Worm (Caenorhabditis elegans): Measurements from ENCODE around the gene fbxa-144.

The fbxa-144 gene

DNA sequence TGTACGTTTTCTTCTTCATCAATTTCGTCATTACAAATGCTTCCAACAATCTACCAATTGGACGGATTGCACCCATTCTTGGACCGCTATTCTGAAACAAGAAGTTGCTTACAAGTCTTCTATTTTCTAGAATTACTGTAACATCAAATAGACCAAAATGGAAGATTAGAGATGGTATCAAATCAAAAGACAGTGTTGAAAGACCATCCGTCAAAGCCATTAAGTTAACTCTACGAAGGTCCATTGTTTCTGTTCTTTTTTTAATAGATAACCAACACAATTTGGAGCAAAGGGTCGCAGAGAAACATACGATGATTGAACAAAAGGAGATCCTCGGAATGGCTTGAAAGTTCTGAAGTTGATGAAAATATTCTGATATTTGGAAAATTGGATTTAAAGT lies 12.4 kb upstream of the fbxa-144 start:
- TF ChIP-seq duxl-1 (tag; optimal IDR thresholded peaks at IDR 0.05; ENCODE audit: poor library complexity) (no peak), nhr-11 (tag; optimal IDR thresholded peaks at IDR 0.05) (no peak), unc-62 (GFP tag; optimal IDR thresholded peaks at IDR 0.05 in 1 of 2) (peak in 1 of 2 experiments; percentile 91), unc-62 (tag; optimal IDR thresholded peaks at IDR 0.05) (no peak), lim-7 (GFP tag; IDR thresholded peaks at IDR 0.05) (no peak), mdl-1 (tag; optimal IDR thresholded peaks at IDR 0.05) (no peak), ceh-20 (GFP tag; IDR thresholded peaks at IDR 0.05) (no peak)

DNA sequence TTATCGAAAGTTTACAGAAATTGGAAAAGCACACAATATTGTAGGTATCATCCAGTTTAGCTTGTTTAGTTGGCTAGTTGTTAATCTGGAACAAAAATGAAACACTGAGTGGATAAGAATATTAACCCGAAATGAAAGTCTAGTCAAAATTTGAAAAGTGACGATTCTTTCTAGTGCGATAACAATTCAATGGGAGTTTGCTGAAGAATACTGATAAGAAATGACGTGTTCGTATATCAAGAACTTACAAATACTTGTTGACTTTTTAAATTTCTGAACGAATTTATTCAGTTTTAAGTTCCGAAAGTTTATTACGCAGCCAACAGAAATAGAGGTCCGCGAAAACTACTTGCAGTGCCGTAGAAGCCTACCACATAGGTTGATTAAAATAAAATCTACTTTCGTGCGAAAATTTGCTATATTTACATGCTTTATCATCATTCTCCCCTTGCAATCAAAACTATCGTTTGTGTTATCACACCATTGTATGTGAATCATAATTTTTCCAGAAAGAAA lies 10.5 kb upstream of the fbxa-144 start, which contains the start of gene fbxa-88:
Gene fbxa-88 (minus strand): TSS at position 51 of the 516 bp plus-strand sequence.
- TF ChIP-seq aly-2 (tag; optimal IDR thresholded peaks at IDR 0.05) (no peak), sdz-12 (GFP tag; optimal IDR thresholded peaks at IDR 0.05) (no peak), pqm-1 (tag; optimal IDR thresholded peaks at IDR 0.05) (peak; percentile 42), lin-15B (tag; optimal IDR thresholded peaks at IDR 0.05) (no peak), daf-19 (GFP tag; conservative IDR thresholded peaks at IDR 0.05) (no peak), F26F4.8 (GFP tag; conservative IDR thresholded peaks at IDR 0.05) (no peak), daf-8 (GFP tag; IDR thresholded peaks at IDR 0.05) (no peak), lin-29 (GFP tag; IDR thresholded peaks at IDR 0.05) (no peak), fos-1 (tag; optimal IDR thresholded peaks at IDR 0.05) (no peak), nhr-77 (tag; optimal IDR thresholded peaks at IDR 0.05) (peak; percentile 41), madf-5 (GFP tag; IDR thresholded peaks at IDR 0.05) (no peak), dmd-6 (GFP tag; IDR thresholded peaks at IDR 0.05) (peak; percentile 52; the same call in 1 of the 2 replicates), nhr-28 (tag; optimal IDR thresholded peaks at IDR 0.05) (peak; percentile 66), pha-4 (GFP tag; IDR thresholded peaks at IDR 0.05) (no peak), pha-4 (tag; optimal IDR thresholded peaks at IDR 0.05) (no peak), unc-62 (GFP tag; optimal IDR thresholded peaks at IDR 0.05 in 1 of 2) (peak in 1 of 2 experiments; percentile 4), unc-62 (tag; optimal IDR thresholded peaks at IDR 0.05) (no peak), mxl-2 (GFP tag; conservative IDR thresholded peaks at IDR 0.05) (no peak), unc-39 (tag; optimal IDR thresholded peaks at IDR 0.05) (no peak), egl-43 (GFP tag; IDR thresholded peaks at IDR 0.05) (no peak), attf-4 (tag; optimal IDR thresholded peaks at IDR 0.05) (no peak), nhr-237 (tag; optimal IDR thresholded peaks at IDR 0.05) (no peak)

DNA sequence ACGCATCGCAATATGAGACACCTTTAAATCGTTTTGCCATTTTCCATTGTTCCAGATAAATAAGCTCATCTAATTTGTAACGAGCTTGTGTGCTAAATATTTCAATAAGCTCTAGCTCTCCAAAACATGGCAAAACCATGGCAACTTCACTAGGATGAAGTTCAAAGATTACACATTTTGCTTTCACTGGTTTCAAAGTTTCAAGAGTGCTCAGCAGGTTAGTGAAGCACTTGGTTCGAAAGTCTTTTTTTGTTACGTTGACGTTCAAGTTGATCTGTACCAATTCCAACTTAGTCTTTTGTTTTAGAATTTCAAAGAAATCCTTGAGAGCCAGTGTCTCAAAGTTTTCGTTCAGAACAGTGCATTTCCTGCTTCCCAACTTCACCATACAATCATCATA lies 9.8 kb upstream of the fbxa-144 start, which contains the start of gene fbxa-18:
Gene fbxa-18 (plus strand): TSS at position 301 of the 400 bp plus-strand sequence.
- no peak for TF ChIP-seq aly-2 (tag; optimal IDR thresholded peaks at IDR 0.05)
- TF ChIP-seq nhr-6 (tag; optimal IDR thresholded peaks at IDR 0.05): no peak
- TF ChIP-seq daf-8 (GFP tag; IDR thresholded peaks at IDR 0.05): no peak
- TF ChIP-seq mxl-3 (GFP tag; optimal IDR thresholded peaks at IDR 0.05): no peak
- no peak for TF ChIP-seq nhr-28 (tag; optimal IDR thresholded peaks at IDR 0.05)

ce11 chrV:16141071-16141470 lies 8.5 kb upstream of the fbxa-144 start, which contains the start of gene clc-32:
TSS of gene clc-32 (minus strand) at chrV:16141171.
- TF ChIP-seq zip-2 (tag; optimal IDR thresholded peaks at IDR 0.05): no peak
- TF ChIP-seq R02D3.7 (tag; optimal IDR thresholded peaks at IDR 0.05): no peak
- TF ChIP-seq T26A8.4 (GFP tag; IDR thresholded peaks at IDR 0.05): no peak

- TF ChIP-seq Y75B8A.6 (GFP tag; IDR thresholded peaks at IDR 0.05): no peak
- TF ChIP-seq T20F7.1 (GFP tag; optimal IDR thresholded peaks at IDR 0.05): no peak
Measured at ce11 chrV:16139529-16139928, 6.9 kb upstream of the fbxa-144 start, which contains the start of gene clc-11. TSS of gene clc-11 (minus strand) at chrV:16139629.

Measured in whole organism, L4 larva.